Worm (Caenorhabditis elegans): ENCODE data around the gene fip-3.

The fip-3 gene

ce11 chrIII:8578381-8578780 is 10.9 kb downstream of the fip-3 start:
- peak; percentile 22 for TF ChIP-seq lin-14 (GFP tag; optimal IDR thresholded peaks at IDR 0.05)
- TF ChIP-seq dsc-1 (tag; optimal IDR thresholded peaks at IDR 0.05), result no peak

ce11 chrIII:8577534-8577933 is 11.8 kb downstream of the fip-3 start:
- TF ChIP-seq nhr-20 (tag; optimal IDR thresholded peaks at IDR 0.05) (peak; percentile 28), nhr-90 (tag; optimal IDR thresholded peaks at IDR 0.05; ENCODE audit: poor library complexity) (no peak), lin-14 (GFP tag; optimal IDR thresholded peaks at IDR 0.05) (peak; percentile 75), rnt-1 (tag; optimal IDR thresholded peaks at IDR 0.05) (peak; percentile 0), nhr-85 (tag) (peak; percentile 90)

- TF ChIP-seq dpl-1 (GFP tag; optimal IDR thresholded peaks at IDR 0.05), result no peak
- TF ChIP-seq ces-1 (GFP tag; optimal IDR thresholded peaks at IDR 0.05), result no peak
- no peak for TF ChIP-seq nhr-47 (tag; optimal IDR thresholded peaks at IDR 0.05)
- TF ChIP-seq nhr-76 (tag; optimal IDR thresholded peaks at IDR 0.05), result no peak
- TF ChIP-seq fkh-10 (GFP tag; optimal IDR thresholded peaks at IDR 0.05), result no peak
- no peak for TF ChIP-seq ceh-8 (GFP tag; optimal IDR thresholded peaks at IDR 0.05)
- TF ChIP-seq hlh-17 (GFP tag; optimal IDR thresholded peaks at IDR 0.05; ENCODE audit: borderline replicate concordance), result no peak
- peak; percentile 53 for TF ChIP-seq lin-14 (GFP tag; optimal IDR thresholded peaks at IDR 0.05)
- TF ChIP-seq ceh-90 (tag; optimal IDR thresholded peaks at IDR 0.05), result no peak
- no peak for TF ChIP-seq sup-37 (GFP tag; optimal IDR thresholded peaks at IDR 0.05)
- no peak for TF ChIP-seq egl-13 (tag; optimal IDR thresholded peaks at IDR 0.05)
- TF ChIP-seq nhr-85 (tag), result peak; percentile 85
- peak in 1 of 2 experiments; percentile 0 for TF ChIP-seq lsy-2 (tag; optimal IDR thresholded peaks at IDR 0.05)
- TF ChIP-seq grh-1 (GFP tag; IDR thresholded peaks at IDR 0.05), result no peak
- peak; percentile 77 for TF ChIP-seq blmp-1 (tag; optimal IDR thresholded peaks at IDR 0.05)
Observed at ce11 chrIII:8575359-8576101, 13.8 kb downstream of the fip-3 start.

ce11 chrIII:8574299-8574698 is 15.0 kb downstream of the fip-3 start:
- TF ChIP-seq fkh-8 (tag; optimal IDR thresholded peaks at IDR 0.05) (no peak), blmp-1 (tag; optimal IDR thresholded peaks at IDR 0.05) (peak; percentile 56)

ce11 chrIII:8573869-8574268 is 15.4 kb downstream of the fip-3 start:
- TF ChIP-seq nhr-84 (tag; optimal IDR thresholded peaks at IDR 0.05), result no peak
- peak; percentile 58 for TF ChIP-seq nhr-85 (tag)
- no peak for TF ChIP-seq mdl-1 (tag; optimal IDR thresholded peaks at IDR 0.05)
- TF ChIP-seq unc-62 (GFP tag; optimal IDR thresholded peaks at IDR 0.05), result no peak
- TF ChIP-seq blmp-1 (tag; optimal IDR thresholded peaks at IDR 0.05), result peak; percentile 8

- TF ChIP-seq unc-30 (tag; optimal IDR thresholded peaks at IDR 0.05) (no peak), pag-3 (tag; optimal IDR thresholded peaks at IDR 0.05; ENCODE audit: borderline replicate concordance, insufficient read depth) (no peak), elt-3 (tag; optimal IDR thresholded peaks at IDR 0.05) (peak in 1 of 6 experiments; percentile 13)
Observed at ce11 chrIII:8573301-8573700, 16.0 kb downstream of the fip-3 start.

ce11 chrIII:8571845-8572244 is 17.4 kb downstream of the fip-3 start:
- peak; percentile 91 for TF ChIP-seq blmp-1 (tag; optimal IDR thresholded peaks at IDR 0.05)
- no peak for TF ChIP-seq lin-39 (tag; optimal IDR thresholded peaks at IDR 0.05)
- TF ChIP-seq efl-3 (GFP tag; optimal IDR thresholded peaks at IDR 0.05), result no peak
- no peak for TF ChIP-seq unc-130 (tag; optimal IDR thresholded peaks at IDR 0.05)
- peak; percentile 32 for TF ChIP-seq lin-14 (GFP tag; optimal IDR thresholded peaks at IDR 0.05)
- peak; percentile 23 for TF ChIP-seq mep-1 (tag; optimal IDR thresholded peaks at IDR 0.05)
